Worm (Caenorhabditis elegans): ENCODE data around the gene Y81B9A.2.

Y81B9A.2 gene

ce11 chrX:9183836-9184235 lies at the start of gene Y81B9A.2:
TSS of gene Y81B9A.2 (plus strand) at chrX:9184136.
- TF ChIP-seq mxl-2 (GFP tag; conservative IDR thresholded peaks at IDR 0.05) (no peak), pqm-1 (tag; optimal IDR thresholded peaks at IDR 0.05) (no peak), Y75B8A.6 (GFP tag; IDR thresholded peaks at IDR 0.05) (no peak), cey-2 (tag; optimal IDR thresholded peaks at IDR 0.05; ENCODE audit: borderline replicate concordance, insufficient read depth) (no peak), ceh-32 (tag; optimal IDR thresholded peaks at IDR 0.05; ENCODE audit: poor library complexity) (no peak), F26F4.8 (GFP tag; conservative IDR thresholded peaks at IDR 0.05) (no peak), zag-1 (tag; optimal IDR thresholded peaks at IDR 0.05) (no peak), sdz-12 (GFP tag; optimal IDR thresholded peaks at IDR 0.05) (no peak), duxl-1 (tag; optimal IDR thresholded peaks at IDR 0.05; ENCODE audit: poor library complexity) (no peak), mdl-1 (tag; optimal IDR thresholded peaks at IDR 0.05) (no peak), madf-9 (GFP tag; conservative IDR thresholded peaks at IDR 0.05) (no peak), nhr-77 (tag; optimal IDR thresholded peaks at IDR 0.05) (no peak), tag-97 (GFP tag; IDR thresholded peaks at IDR 0.05) (no peak), D1046.2 (GFP tag; IDR thresholded peaks at IDR 0.05) (no peak)

ce11 chrX:9137402-9137801 lies 46.5 kb upstream of the Y81B9A.2 start, which contains the start of gene B0563.6:
TSS of gene B0563.6 (plus strand) at chrX:9137702.
- TF ChIP-seq lim-7 (GFP tag; IDR thresholded peaks at IDR 0.05) (no peak), skn-1 (tag; optimal IDR thresholded peaks at IDR 0.05) (no peak), ceh-20 (GFP tag; IDR thresholded peaks at IDR 0.05) (no peak), jun-1 (tag; optimal IDR thresholded peaks at IDR 0.05) (no peak), cey-2 (tag; optimal IDR thresholded peaks at IDR 0.05; ENCODE audit: borderline replicate concordance, insufficient read depth) (no peak), saeg-2 (GFP tag; IDR thresholded peaks at IDR 0.05) (no peak), madf-5 (GFP tag; IDR thresholded peaks at IDR 0.05) (no peak), nhr-10 (tag; optimal IDR thresholded peaks at IDR 0.05) (no peak), mxl-3 (GFP tag; optimal IDR thresholded peaks at IDR 0.05) (no peak), sdz-12 (GFP tag; optimal IDR thresholded peaks at IDR 0.05) (no peak), lir-3 (tag; optimal IDR thresholded peaks at IDR 0.05) (no peak), lin-38 (GFP tag; IDR thresholded peaks at IDR 0.05) (no peak), aha-1 (tag) (no peak), F26F4.8 (GFP tag; conservative IDR thresholded peaks at IDR 0.05) (no peak), daf-19 (GFP tag; conservative IDR thresholded peaks at IDR 0.05) (no peak), pqm-1 (tag; optimal IDR thresholded peaks at IDR 0.05) (no peak)

ce11 chrX:9145848-9146247 lies 38.1 kb upstream of the Y81B9A.2 start, which contains the start of gene B0563.5:
TSS of gene B0563.5 (plus strand) at chrX:9146148.
- TF ChIP-seq aha-1 (tag) = peak; percentile 5
- TF ChIP-seq gei-8 (GFP tag; optimal IDR thresholded peaks at IDR 0.05) = no peak

ce11 chrX:9146953-9147352 lies 37.0 kb upstream of the Y81B9A.2 start:
- TF ChIP-seq lsy-2 (tag; optimal IDR thresholded peaks at IDR 0.05) (peak in 1 of 2 experiments; percentile 39), nhr-28 (tag; optimal IDR thresholded peaks at IDR 0.05) (peak; percentile 70), mdl-1 (tag; optimal IDR thresholded peaks at IDR 0.05) (peak in 1 of 2 experiments; percentile 23), lim-7 (GFP tag; IDR thresholded peaks at IDR 0.05) (no peak), hlh-30 (tag; optimal IDR thresholded peaks at IDR 0.05; ENCODE audit: insufficient read depth) (peak; percentile 32), duxl-1 (tag; optimal IDR thresholded peaks at IDR 0.05; ENCODE audit: poor library complexity) (no peak), mxl-3 (GFP tag; optimal IDR thresholded peaks at IDR 0.05) (peak; percentile 32), tra-1 (GFP tag; IDR thresholded peaks at IDR 0.05) (peak; percentile 72), nhr-10 (tag; optimal IDR thresholded peaks at IDR 0.05) (peak; percentile 8), dmd-6 (GFP tag; IDR thresholded peaks at IDR 0.05) (peak; percentile 32; the same call in 1 of the 2 replicates), ceh-20 (GFP tag; IDR thresholded peaks at IDR 0.05) (peak; percentile 42; the same call in 1 of the 2 replicates), aha-1 (tag) (peak; percentile 91), cey-2 (tag; optimal IDR thresholded peaks at IDR 0.05; ENCODE audit: borderline replicate concordance, insufficient read depth) (peak; percentile 57), ceh-32 (tag; optimal IDR thresholded peaks at IDR 0.05; ENCODE audit: poor library complexity) (no peak), dve-1 (tag; optimal IDR thresholded peaks at IDR 0.05; ENCODE audit: insufficient read depth) (peak; percentile 3), tag-97 (GFP tag; IDR thresholded peaks at IDR 0.05) (no peak), hlh-11 (tag; optimal IDR thresholded peaks at IDR 0.05) (peak; percentile 68), unc-62 (GFP tag; optimal IDR thresholded peaks at IDR 0.05 in 1 of 2) (peak in 1 of 2 experiments; percentile 27), unc-62 (tag; optimal IDR thresholded peaks at IDR 0.05) (no peak), nhr-48 (tag; optimal IDR thresholded peaks at IDR 0.05) (peak; percentile 31), lin-1 (GFP tag; IDR thresholded peaks at IDR 0.05) (0 out of 2 replicates have a peak, but pooled peaks have one; percentile 31)

Measured in whole organism, L4 larva.